Fruit fly (Drosophila melanogaster) ovary, adult (tissue): Measurements from ENCODE around the gene CG9782.

Experiments
- CG17801 ChIP-seq: fragments of 200-800 bp; optimal IDR thresholded peaks from 2 replicates; lab custom pipeline; 2019; ENCODE audit warnings: missing biosample characterization, mild to moderate bottlenecking, missing genetic modification characterization, moderate library complexity; ENCODE audit not compliant: partially characterized antibody

The CG9782 gene

dm6 chrX:16583730-16584129 lies 37.7 kb downstream of the CG9782 start:
- TF ChIP-seq CG17801 (GFP tag; lab: Kevin White, UChicago) = no peak

- no peak for TF ChIP-seq CG17801 (GFP tag; lab: Kevin White, UChicago)
Measured at dm6 chrX:16582145-16582544, 39.2 kb downstream of the CG9782 start.

- no peak for TF ChIP-seq CG17801 (GFP tag; lab: Kevin White, UChicago)
Measured at dm6 chrX:16581703-16582102, 39.7 kb downstream of the CG9782 start.

dm6 chrX:16579978-16580377 lies 41.4 kb downstream of the CG9782 start:
- no peak for TF ChIP-seq CG17801 (GFP tag; lab: Kevin White, UChicago)

- TF ChIP-seq CG17801 (GFP tag; lab: Kevin White, UChicago) = no peak
Measured at dm6 chrX:16575097-16575496, 46.3 kb downstream of the CG9782 start.

- TF ChIP-seq CG17801 (GFP tag; lab: Kevin White, UChicago) = no peak
Measured at dm6 chrX:16574114-16574513, 47.3 kb downstream of the CG9782 start.

- TF ChIP-seq CG17801 (GFP tag; lab: Kevin White, UChicago) = no peak
Measured at dm6 chrX:16573659-16574058, 47.7 kb downstream of the CG9782 start.

dm6 chrX:16570572-16571224 lies 50.7 kb downstream of the CG9782 start:
- TF ChIP-seq CG17801 (GFP tag; lab: Kevin White, UChicago) = no peak

dm6 chrX:16565377-16565776 lies 56.0 kb downstream of the CG9782 start:
- TF ChIP-seq CG17801 (GFP tag; lab: Kevin White, UChicago) = no peak
